Worm (Caenorhabditis elegans) whole organism, L1 larva: Measurements from ENCODE around the gene nep-4.

ENCODE experiments used
- ama-1 ChIP-seq: fragments of 150-350 bp; optimal IDR thresholded peaks from 2 replicates; lab custom pipeline; 2014
- nhr-12 ChIP-seq: sonication (generic microtip); optimal IDR thresholded peaks from 2 replicates; lab custom pipeline; 2017; ENCODE audit warnings: missing biosample characterization, missing genetic modification characterization
- nhr-77 ChIP-seq: fragments of 150-350 bp; optimal IDR thresholded peaks from 2 replicates; lab custom pipeline; 2014; ENCODE audit warnings: missing biosample characterization, missing genetic modification characterization
- pqm-1 ChIP-seq: sonication (generic microtip); optimal IDR thresholded peaks from 3 replicates; lab custom pipeline; 2017; ENCODE audit warnings: missing biosample characterization, missing genetic modification characterization
- skn-1 ChIP-seq: fragments of 150-350 bp; optimal IDR thresholded peaks from 2 replicates; lab custom pipeline; 2014; ENCODE audit warnings: missing biosample characterization, missing genetic modification characterization
- unc-62 ChIP-seq: fragments of 150-350 bp; optimal IDR thresholded peaks from 2 replicates; lab custom pipeline; 2014; ENCODE audit warnings: missing biosample characterization, missing genetic modification reagents, missing genetic modification characterization

ce11 chrX:6888208-6888607, 25.0 kb upstream of the nep-4 start:
- TF ChIP-seq unc-62 (no peak), ama-1 (no peak), skn-1 (tag; lab: Kevin White, UChicago) (no peak), nhr-77 (no peak), pqm-1 (tag; lab: Kevin White, UChicago) (no peak), nhr-12 (tag; lab: Kevin White, UChicago) (no peak)
